Fruit fly (Drosophila melanogaster) whole organism, larva: Measurements from ENCODE around the gene mTerf3.

Source experiments
- noc ChIP-seq: fragments of 200-800 bp; sonication (Bioruptor generic); optimal IDR thresholded peaks from 3 replicates; lab custom pipeline; 2019; ENCODE audit warnings: missing biosample characterization, mild to moderate bottlenecking, missing genetic modification characterization, moderate library complexity

Gene mTerf3

dm6 chr3L:20537655-20538300 is 17.2 kb upstream of the mTerf3 start:
- peak; percentile 59 for TF ChIP-seq noc (tag; lab: Kevin White, UChicago)

dm6 chr3L:20536919-20537318 is 16.3 kb upstream of the mTerf3 start:
- no peak for TF ChIP-seq noc (tag; lab: Kevin White, UChicago)

dm6 chr3L:20533409-20533808 is 12.8 kb upstream of the mTerf3 start, which contains the start of gene CG13250:
Gene CG13250, plus strand, starts transcription at chr3L:20533709.
- no peak for TF ChIP-seq noc (tag; lab: Kevin White, UChicago)

- TF ChIP-seq noc (tag; lab: Kevin White, UChicago): no peak
These were observed 10.7 kb upstream of the mTerf3 start for dm6 chr3L:20531257-20531656.

dm6 chr3L:20530347-20531177 is 10.0 kb upstream of the mTerf3 start:
- TF ChIP-seq noc (tag; lab: Kevin White, UChicago): no peak

- no peak for TF ChIP-seq noc (tag; lab: Kevin White, UChicago)
These were observed 9.3 kb upstream of the mTerf3 start for dm6 chr3L:20529918-20530317.

- TF ChIP-seq noc (tag; lab: Kevin White, UChicago): peak; percentile 95
These were observed 5.7 kb upstream of the mTerf3 start, which contains the start of gene Nubp2 for dm6 chr3L:20526196-20526740. Gene Nubp2, plus strand, starts transcription at chr3L:20526576.

- no peak for TF ChIP-seq noc (tag; lab: Kevin White, UChicago)
These were observed 5.4 kb upstream of the mTerf3 start, which contains the start of gene Pss for dm6 chr3L:20526143-20526195. Gene Pss, minus strand, starts transcription at chr3L:20526174.

- TF ChIP-seq noc (tag; lab: Kevin White, UChicago): no peak
These were observed 5.2 kb upstream of the mTerf3 start for dm6 chr3L:20525743-20526142.

dm6 chr3L:20524409-20525010 is 3.9 kb upstream of the mTerf3 start:
- peak; percentile 6 for TF ChIP-seq noc (tag; lab: Kevin White, UChicago)

dm6 chr3L:20518805-20519503 is 1.6 kb downstream of the mTerf3 start, which contains the start of gene BNIP3:
Gene BNIP3, minus strand, starts transcription at chr3L:20519393.
- TF ChIP-seq noc (tag; lab: Kevin White, UChicago): peak; percentile 20

dm6 chr3L:20517897-20518804 is 2.4 kb downstream of the mTerf3 start:
- no peak for TF ChIP-seq noc (tag; lab: Kevin White, UChicago)

- no peak for TF ChIP-seq noc (tag; lab: Kevin White, UChicago)
These were observed 3.3 kb downstream of the mTerf3 start for dm6 chr3L:20517179-20517834.

dm6 chr3L:20516519-20517178 is 3.9 kb downstream of the mTerf3 start:
- TF ChIP-seq noc (tag; lab: Kevin White, UChicago): peak; percentile 68
